Fruit fly (Drosophila melanogaster) whole organism, embryonic: ENCODE measurements around the gene capu.

Source experiments
- Ada2b ChIP-seq: fragments of 200-800 bp; sonication (Bioruptor generic); IDR thresholded peaks from 2 replicates; pipeline ENCODE4 v1.3.6; 2022; ENCODE audit warnings: missing biosample characterization, missing genetic modification characterization
- Aef1 ChIP-seq: fragments of 200-800 bp; sonication (Bioruptor generic); IDR thresholded peaks from 3 replicates; pipeline ENCODE4 v1.3.6; 2022; ENCODE audit warnings: missing biosample characterization, missing genetic modification characterization
- Atf-2 ChIP-seq: fragments of 200-800 bp; sonication (Bioruptor generic); optimal IDR thresholded peaks from 2 replicates; lab custom pipeline; 2016; ENCODE audit warnings: missing biosample characterization, missing genetic modification characterization
- CG1024 ChIP-seq: fragments of 200-800 bp; sonication (Bioruptor generic); IDR thresholded peaks from 2 replicates; pipeline ENCODE4 v1.3.6; 2022; ENCODE audit warnings: missing biosample characterization, missing genetic modification characterization
- CG11085 ChIP-seq: fragments of 200-800 bp; sonication (Bioruptor generic); IDR thresholded peaks from 2 replicates; pipeline ENCODE4 v1.3.6; 2022; ENCODE audit warnings: missing biosample characterization, missing genetic modification characterization
- CG11456 ChIP-seq: fragments of 200-800 bp; sonication (Bioruptor generic); IDR thresholded peaks from 3 replicates; pipeline ENCODE4 v1.3.6; 2022; ENCODE audit warnings: missing biosample characterization, missing genetic modification characterization
- CG11560 ChIP-seq: fragments of 200-800 bp; sonication (Bioruptor generic); IDR thresholded peaks from 3 replicates; pipeline ENCODE4 v1.3.6; 2022; ENCODE audit warnings: missing biosample characterization, missing genetic modification characterization
- CG14050 ChIP-seq: fragments of 200-800 bp; sonication (Bioruptor generic); IDR thresholded peaks from 3 replicates; pipeline ENCODE4 v1.3.6; 2022; ENCODE audit warnings: missing biosample characterization, missing genetic modification characterization
- CG15269 ChIP-seq: fragments of 200-800 bp; sonication (Bioruptor generic); optimal IDR thresholded peaks from 2 replicates; lab custom pipeline; 2018; ENCODE audit warnings: missing biosample characterization, mild to moderate bottlenecking, missing genetic modification characterization, moderate library complexity
- CG1603 ChIP-seq: fragments of 200-800 bp; sonication (Bioruptor generic); optimal IDR thresholded peaks from 2 replicates; lab custom pipeline; 2019; ENCODE audit warnings: missing biosample characterization, mild to moderate bottlenecking, missing genetic modification characterization, moderate library complexity
- CG16815 ChIP-seq: fragments of 200-800 bp; sonication (Bioruptor generic); optimal IDR thresholded peaks from 3 replicates; lab custom pipeline; 2017; ENCODE audit warnings: missing biosample characterization, mild to moderate bottlenecking, missing genetic modification characterization
- CG17612 ChIP-seq: fragments of 200-800 bp; sonication (Bioruptor generic); IDR thresholded peaks from 2 replicates; pipeline ENCODE4 v1.3.6; 2022; ENCODE audit warnings: missing biosample characterization, missing genetic modification characterization
- CG17802 ChIP-seq: fragments of 200-800 bp; sonication (Bioruptor generic); optimal IDR thresholded peaks from 2 replicates; lab custom pipeline; 2018; ENCODE audit warnings: missing biosample characterization, mild to moderate bottlenecking, missing genetic modification characterization, moderate library complexity
- CG17829 ChIP-seq: fragments of 200-800 bp; optimal IDR thresholded peaks from 2 replicates; lab custom pipeline; 2019; ENCODE audit warnings: missing biosample characterization, mild to moderate bottlenecking, missing genetic modification characterization, moderate library complexity
- CG2712 ChIP-seq: fragments of 200-800 bp; optimal IDR thresholded peaks from 3 replicates; lab custom pipeline; 2019; ENCODE audit warnings: missing biosample characterization, mild to moderate bottlenecking, missing genetic modification characterization, moderate library complexity
- CG2875 ChIP-seq: fragments of 200-800 bp; sonication (Bioruptor generic); optimal IDR thresholded peaks from 2 replicates; lab custom pipeline; 2017; ENCODE audit warnings: missing biosample characterization, mild to moderate bottlenecking, missing genetic modification characterization, missing genetic modification reagents
- CG30020 ChIP-seq: fragments of 200-800 bp; optimal IDR thresholded peaks from 2 replicates; lab custom pipeline; 2019; ENCODE audit warnings: missing biosample characterization, mild to moderate bottlenecking, missing genetic modification characterization, moderate library complexity
- CG30403 ChIP-seq: fragments of 200-800 bp; sonication (Bioruptor generic); optimal IDR thresholded peaks from 3 replicates; lab custom pipeline; 2016; ENCODE audit warnings: missing biosample characterization, missing genetic modification characterization
- CG3281 ChIP-seq: fragments of 200-800 bp; sonication (Bioruptor generic); optimal IDR thresholded peaks from 3 replicates; lab custom pipeline; 2017; ENCODE audit warnings: missing biosample characterization, mild to moderate bottlenecking, missing genetic modification characterization
- CG4820 ChIP-seq: fragments of 200-800 bp; sonication (Bioruptor generic); optimal IDR thresholded peaks from 3 replicates; lab custom pipeline; 2016; ENCODE audit warnings: missing biosample characterization, missing genetic modification characterization
- CG6272 ChIP-seq: fragments of 200-800 bp; sonication (Bioruptor generic); IDR thresholded peaks from 2 replicates; pipeline ENCODE4 v1.3.6; 2022; ENCODE audit warnings: missing biosample characterization, missing genetic modification characterization
- CG6654 ChIP-seq: fragments of 200-800 bp; sonication (Bioruptor generic); optimal IDR thresholded peaks from 2 replicates; lab custom pipeline; 2017; ENCODE audit warnings: missing biosample characterization, mild to moderate bottlenecking, missing genetic modification characterization
- CG6791 ChIP-seq: fragments of 200-800 bp; sonication (Bioruptor generic); IDR thresholded peaks from 3 replicates; pipeline ENCODE4 v1.3.6; 2022; ENCODE audit warnings: missing biosample characterization, missing genetic modification characterization; ENCODE audit not compliant: partially characterized antibody
- CG6854 ChIP-seq: fragments of 200-800 bp; sonication (Bioruptor generic); optimal IDR thresholded peaks from 3 replicates; lab custom pipeline; 2017; ENCODE audit warnings: missing biosample characterization, mild to moderate bottlenecking, missing genetic modification characterization
- CG8388 ChIP-seq: fragments of 200-800 bp; sonication (Bioruptor generic); optimal IDR thresholded peaks from 2 replicates; lab custom pipeline; 2019; ENCODE audit warnings: missing biosample characterization, mild to moderate bottlenecking, missing genetic modification characterization, moderate library complexity
- CG8765 ChIP-seq: fragments of 200-800 bp; sonication (Bioruptor generic); IDR thresholded peaks from 2 replicates; pipeline ENCODE4 v1.3.6; 2022; ENCODE audit warnings: missing biosample characterization, missing genetic modification characterization
- CG9437 ChIP-seq: fragments of 200-800 bp; sonication (Bioruptor generic); optimal IDR thresholded peaks from 2 replicates; lab custom pipeline; 2018; ENCODE audit warnings: missing biosample characterization, mild to moderate bottlenecking, missing genetic modification characterization
- CG9609 ChIP-seq: fragments of 200-800 bp; sonication (Bioruptor generic); optimal IDR thresholded peaks from 3 replicates; lab custom pipeline; 2016; ENCODE audit warnings: missing biosample characterization, missing genetic modification characterization
- Ets65A ChIP-seq: fragments of 200-800 bp; sonication (Bioruptor generic); peaks from one replicate; lab custom pipeline; 2016; ENCODE audit warnings: missing biosample characterization, missing genetic modification characterization
- Optix ChIP-seq: fragments of 200-800 bp; sonication (Bioruptor generic); IDR thresholded peaks from 3 replicates; pipeline ENCODE4 v1.3.6; 2022; ENCODE audit warnings: missing biosample characterization, missing genetic modification characterization
- Ssrp ChIP-seq: fragments of 200-800 bp; sonication (Bioruptor generic); optimal IDR thresholded peaks from 2 replicates; lab custom pipeline; 2018; ENCODE audit warnings: missing biosample characterization, mild to moderate bottlenecking, missing genetic modification characterization, moderate library complexity
- Xrp1 ChIP-seq: fragments of 200-800 bp; sonication (Bioruptor generic); IDR thresholded peaks from 2 replicates; pipeline ENCODE4 v1.3.6; 2022; ENCODE audit warnings: missing biosample characterization, missing genetic modification characterization
- ara ChIP-seq: fragments of 200-800 bp; sonication (Bioruptor generic); IDR thresholded peaks from 2 replicates; pipeline ENCODE4 v1.3.6; 2022; ENCODE audit warnings: missing biosample characterization, missing genetic modification characterization
- ase ChIP-seq: fragments of 200-800 bp; sonication (Bioruptor generic); IDR thresholded peaks from 3 replicates; pipeline ENCODE4 v1.3.6; 2022; ENCODE audit warnings: missing biosample characterization, missing genetic modification characterization
- caup ChIP-seq: fragments of 200-800 bp; sonication (Bioruptor generic); optimal IDR thresholded peaks from 3 replicates; lab custom pipeline; 2017; ENCODE audit warnings: missing biosample characterization, mild to moderate bottlenecking, missing genetic modification characterization, moderate library complexity; ENCODE audit not compliant: severe bottlenecking
- dmrt11E ChIP-seq: fragments of 200-800 bp; sonication (Bioruptor generic); optimal IDR thresholded peaks from 3 replicates; lab custom pipeline; 2018; ENCODE audit warnings: missing biosample characterization, mild to moderate bottlenecking, missing genetic modification characterization, moderate library complexity
- dpn ChIP-seq, 2 experiments: fragments of 200-800 bp; sonication (Bioruptor generic); optimal IDR thresholded peaks; 3 replicates each; lab custom pipeline; 2016; ENCODE audit warnings: missing biosample characterization in 2 of 2, missing genetic modification characterization in 2 of 2
- dysf ChIP-seq: fragments of 200-800 bp; sonication (Bioruptor generic); IDR thresholded peaks from 3 replicates; pipeline ENCODE4 v1.3.6; 2022; ENCODE audit warnings: missing biosample characterization, missing genetic modification characterization
- gem ChIP-seq: fragments of 200-800 bp; sonication (Bioruptor generic); optimal IDR thresholded peaks from 2 replicates; lab custom pipeline; 2019; ENCODE audit warnings: missing biosample characterization, mild to moderate bottlenecking, missing genetic modification characterization, moderate library complexity
- gfzf ChIP-seq: fragments of 200-800 bp; sonication (Bioruptor generic); optimal IDR thresholded peaks from 2 replicates; lab custom pipeline; 2016; ENCODE audit warnings: missing biosample characterization, mild to moderate bottlenecking, missing genetic modification characterization, moderate library complexity
- inv ChIP-seq: fragments of 200-800 bp; sonication (Bioruptor generic); IDR thresholded peaks from 2 replicates; pipeline ENCODE4 v1.3.6; 2022; ENCODE audit warnings: missing biosample characterization, missing genetic modification characterization; ENCODE audit not compliant: partially characterized antibody
- lilli ChIP-seq: fragments of 200-800 bp; sonication (Bioruptor generic); optimal IDR thresholded peaks from 3 replicates; lab custom pipeline; 2016; ENCODE audit warnings: missing biosample characterization, missing genetic modification characterization
- lola ChIP-seq, 3 experiments: fragments of >200 bp in 2 of 3; fragments of 200-800 bp in 1 of 3; sonication (Bioruptor generic) in 1 of 3; optimal IDR thresholded peaks; 2 replicates each; lab custom pipeline; 2017 to 2019; ENCODE audit warnings: missing biosample characterization in 3 of 3, missing genetic modification characterization in 3 of 3, mild to moderate bottlenecking in 1 of 3, moderate library complexity in 1 of 3
- nmo ChIP-seq: fragments of 200-800 bp; sonication (Bioruptor generic); optimal IDR thresholded peaks from 2 replicates; lab custom pipeline; 2018; ENCODE audit warnings: missing biosample characterization, mild to moderate bottlenecking, missing genetic modification characterization, moderate library complexity
- pum ChIP-seq: fragments of 200-800 bp; sonication (Bioruptor generic); optimal IDR thresholded peaks from 2 replicates; lab custom pipeline; 2016; ENCODE audit warnings: missing biosample characterization, missing genetic modification characterization
- sens-2 ChIP-seq: fragments of 200-800 bp; sonication (Bioruptor generic); IDR thresholded peaks from 2 replicates; pipeline ENCODE4 v1.3.6; 2022; ENCODE audit warnings: missing biosample characterization, missing genetic modification characterization
- slp2 ChIP-seq: fragments of 200-800 bp; sonication (Bioruptor generic); optimal IDR thresholded peaks from 2 replicates; lab custom pipeline; 2016; ENCODE audit warnings: missing biosample characterization, missing genetic modification characterization
- sqz ChIP-seq: fragments of 200-800 bp; sonication (Bioruptor generic); optimal IDR thresholded peaks from 3 replicates; lab custom pipeline; 2018; ENCODE audit warnings: missing biosample characterization, mild to moderate bottlenecking, missing genetic modification characterization
- tx ChIP-seq: fragments of 200-800 bp; sonication (Bioruptor generic); optimal IDR thresholded peaks from 2 replicates; lab custom pipeline; 2016; ENCODE audit warnings: missing biosample characterization, missing genetic modification characterization
- vnd ChIP-seq: fragments of 200-800 bp; sonication (Bioruptor generic); IDR thresholded peaks from 3 replicates; pipeline ENCODE4 v1.3.6; 2022; ENCODE audit warnings: missing biosample characterization, missing genetic modification characterization; ENCODE audit not compliant: partially characterized antibody
- z ChIP-seq: fragments of 200-800 bp; sonication (Bioruptor generic); IDR thresholded peaks from 3 replicates; pipeline ENCODE4 v1.3.6; 2022; ENCODE audit warnings: missing biosample characterization, missing genetic modification characterization
- zfh1 ChIP-seq: fragments of 200-800 bp; sonication (Bioruptor generic); IDR thresholded peaks from 3 replicates; pipeline ENCODE4 v1.3.6; 2022; ENCODE audit warnings: missing biosample characterization, missing genetic modification characterization

The capu gene

dm6 chr2L:3844135-3844534, 58.5 kb downstream of the capu start (continued):
- no peak for TF ChIP-seq pum (GFP tag; lab: Kevin White, UChicago)
- TF ChIP-seq dmrt11E = peak; percentile 52
- TF ChIP-seq CG30403 = peak; percentile 3
- no peak for TF ChIP-seq CG11085 (GFP tag; lab: Robert Waterston, UW)
- peak; percentile 37 for TF ChIP-seq gem (tag; lab: Kevin White, UChicago)
- no peak for TF ChIP-seq CG3281 (GFP tag; lab: Kevin White, UChicago)
- TF ChIP-seq sens-2 = no peak
- TF ChIP-seq gfzf (GFP tag; lab: Kevin White, UChicago) = no peak
- TF ChIP-seq lilli = peak; percentile 11
- TF ChIP-seq CG1024 (GFP tag; lab: Robert Waterston, UW) = no peak
- no peak for TF ChIP-seq CG16815 (GFP tag; lab: Kevin White, UChicago)
- TF ChIP-seq Ssrp (tag; lab: Kevin White, UChicago) = peak; percentile 2
- no peak for TF ChIP-seq CG8765 (GFP tag; lab: Robert Waterston, UW)
- no peak for TF ChIP-seq nmo (GFP tag; lab: Kevin White, UChicago)
- TF ChIP-seq Ada2b (GFP tag; lab: Robert Waterston, UW) = no peak
- no peak for TF ChIP-seq CG11456 (GFP tag; lab: Robert Waterston, UW)
- no peak for TF ChIP-seq CG14050 (GFP tag; lab: Robert Waterston, UW)
- 0 out of 3 replicates have a peak, but pooled peaks have one; percentile 30 for TF ChIP-seq dysf (GFP tag; lab: Robert Waterston, UW)
- TF ChIP-seq vnd = no peak
- TF ChIP-seq CG15269 (tag; lab: Kevin White, UChicago) = no peak
- no peak for TF ChIP-seq z (GFP tag; lab: Robert Waterston, UW)
- TF ChIP-seq Atf-2 (GFP tag; lab: Kevin White, UChicago) = no peak
- peak; percentile 44 for TF ChIP-seq Ets65A (GFP tag; lab: Kevin White, UChicago)
- no peak for TF ChIP-seq CG2875 (GFP tag; lab: Kevin White, UChicago)
- TF ChIP-seq CG17802 (tag; lab: Kevin White, UChicago) = no peak
- no peak for TF ChIP-seq inv (GFP tag; lab: Robert Waterston, UW)
- TF ChIP-seq CG1603 (tag; lab: Kevin White, UChicago) = peak; percentile 24
- TF ChIP-seq lola (GFP tag; optimal IDR thresholded peaks at IDR 0.05; lab: Kevin White, UChicago) = peak in 1 of 3 experiments; percentile 0
- no peak for TF ChIP-seq sqz (GFP tag; lab: Kevin White, UChicago)

- TF ChIP-seq CG11560 (tag; lab: Robert Waterston, UW) (no peak), tx (GFP tag; lab: Kevin White, UChicago) (no peak), CG9609 (GFP tag; lab: Kevin White, UChicago) (no peak), CG6791 (GFP tag; lab: Robert Waterston, UW) (no peak), CG17802 (tag; lab: Kevin White, UChicago) (peak; percentile 15), CG6272 (GFP tag; lab: Robert Waterston, UW) (no peak), Xrp1 (peak; percentile 75), ara (GFP tag; lab: Robert Waterston, UW) (peak; percentile 81), CG9437 (no peak), slp2 (GFP tag; lab: Kevin White, UChicago) (peak; percentile 42), CG30020 (no peak), caup (GFP tag; lab: Kevin White, UChicago) (no peak), CG17612 (GFP tag; lab: Robert Waterston, UW) (no peak), ase (GFP tag; lab: Robert Waterston, UW) (peak; percentile 12; the same call in 1 of the 3 replicates), CG4820 (peak; percentile 33), Aef1 (no peak), CG17829 (peak; percentile 45), zfh1 (GFP tag; lab: Robert Waterston, UW) (peak; percentile 66; the same call in 2 of the 3 replicates), Optix (peak; percentile 35; the same call in 1 of the 3 replicates), CG2712 (tag; lab: Kevin White, UChicago) (peak; percentile 62), CG6654 (GFP tag; lab: Kevin White, UChicago) (no peak), CG6854 (GFP tag; lab: Kevin White, UChicago) (no peak), CG8388 (peak; percentile 39), dpn (GFP tag; optimal IDR thresholded peaks at IDR 0.05; lab: Kevin White, UChicago) (peak in 1 of 2 experiments; percentile 11)
Observed at dm6 chr2L:3840975-3841374, 61.7 kb downstream of the capu start.
